Fruit fly (Drosophila melanogaster): ENCODE measurements around the gene mesh.

mesh gene

dm6 chr3R:31243079-31243668 lies 47.6 kb upstream of the mesh start:
- TF ChIP-seq Hr51 (GFP tag; optimal IDR thresholded peaks at IDR 0.05) (peak in 1 of 2 experiments; percentile 17), Sox102F (GFP tag; optimal IDR thresholded peaks at IDR 0.05) (peak; percentile 8), ci (GFP tag; IDR thresholded peaks at IDR 0.05) (0 out of 3 replicates have a peak, but pooled peaks have one; percentile 25), Vsx1 (GFP tag; optimal IDR thresholded peaks at IDR 0.05) (no peak), CG11504 (tag; optimal IDR thresholded peaks at IDR 0.05) (peak; percentile 8), eve (GFP tag; optimal IDR thresholded peaks at IDR 0.05) (peak in 1 of 2 experiments; percentile 72), Xrp1 (GFP tag; IDR thresholded peaks at IDR 0.05) (0 out of 2 replicates have a peak, but pooled peaks have one; percentile 18), fd102C (GFP tag; optimal IDR thresholded peaks at IDR 0.05) (no peak), dmrt99B (tag; optimal IDR thresholded peaks at IDR 0.05) (peak; percentile 12), CG8281 (tag; optimal IDR thresholded peaks at IDR 0.05) (peak; percentile 99), Drgx (GFP tag; IDR thresholded peaks at IDR 0.05) (peak; percentile 68)

DNA sequence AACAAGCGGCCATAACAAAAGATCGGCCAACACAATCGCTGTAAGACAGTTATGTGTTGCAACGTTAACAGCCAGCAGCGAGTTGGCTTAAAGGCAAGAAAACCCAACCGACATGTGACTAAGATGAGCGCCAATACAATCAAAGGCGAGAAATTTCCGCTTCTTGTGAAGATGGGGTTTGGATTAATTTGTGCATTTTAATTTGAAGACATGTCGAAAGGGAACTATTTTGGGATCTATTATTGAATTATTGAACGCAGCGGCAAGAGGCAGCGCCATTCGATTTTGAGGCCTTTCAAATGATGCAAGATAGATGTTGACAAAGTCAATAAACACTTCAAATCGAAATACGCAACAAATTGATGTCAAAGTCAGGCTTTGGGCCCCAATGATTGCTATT lies 45.5 kb upstream of the mesh start:
- peak; percentile 62 for TF ChIP-seq sens (GFP tag)
- TF ChIP-seq oc (tag; optimal IDR thresholded peaks at IDR 0.05): peak; percentile 61
- TF ChIP-seq dmrt99B (tag; optimal IDR thresholded peaks at IDR 0.05): peak; percentile 17
- no peak for TF ChIP-seq CG30020 (tag; optimal IDR thresholded peaks at IDR 0.05)
- peak; percentile 59 for TF ChIP-seq CG8281 (tag; optimal IDR thresholded peaks at IDR 0.05)
- peak; percentile 11 for TF ChIP-seq CG15601 (tag; optimal IDR thresholded peaks at IDR 0.05)
- peak; percentile 19 for TF ChIP-seq CG6813 (GFP tag; optimal IDR thresholded peaks at IDR 0.05)
- peak in 1 of 2 experiments; percentile 18 for TF ChIP-seq Pdp1 (GFP tag; optimal IDR thresholded peaks at IDR 0.05)
- TF ChIP-seq Asciz (GFP tag; optimal IDR thresholded peaks at IDR 0.05): peak; percentile 26
- peak; percentile 2 for TF ChIP-seq CG3407 (GFP tag; optimal IDR thresholded peaks at IDR 0.05)
- TF ChIP-seq Sox102F (GFP tag; optimal IDR thresholded peaks at IDR 0.05): peak; percentile 16
- no peak for TF ChIP-seq dysf (GFP tag; IDR thresholded peaks at IDR 0.05)
- TF ChIP-seq CG12769 (tag; optimal IDR thresholded peaks at IDR 0.05): no peak
- no peak for TF ChIP-seq CG9727 (GFP tag; optimal IDR thresholded peaks at IDR 0.05)
- no peak for TF ChIP-seq BEAF-32 (GFP tag; optimal IDR thresholded peaks at IDR 0.05)
- peak; percentile 20 for TF ChIP-seq CG1603 (tag; optimal IDR thresholded peaks at IDR 0.05)
- peak; percentile 52; the same call in 1 of the 2 replicates for TF ChIP-seq Awh (GFP tag; IDR thresholded peaks at IDR 0.05)
- TF ChIP-seq slou (GFP tag; optimal IDR thresholded peaks at IDR 0.05): no peak
- TF ChIP-seq pan (optimal IDR thresholded peaks at IDR 0.05): no peak
- TF ChIP-seq pan (GFP tag; optimal IDR thresholded peaks at IDR 0.05 in 1 of 2, IDR thresholded peaks at IDR 0.05 in 1 of 2): no peak
- TF ChIP-seq Jarid2 (GFP tag; optimal IDR thresholded peaks at IDR 0.05): no peak
- no peak for TF ChIP-seq fd96Cb (tag; optimal IDR thresholded peaks at IDR 0.05)
- TF ChIP-seq otp (GFP tag; IDR thresholded peaks at IDR 0.05): 0 out of 3 replicates have a peak, but pooled peaks have one; percentile 25
- TF ChIP-seq HHEX (GFP tag; optimal IDR thresholded peaks at IDR 0.05): no peak
- TF ChIP-seq CG32772 (GFP tag; IDR thresholded peaks at IDR 0.05): no peak
- peak; percentile 10 for TF ChIP-seq CG12071 (GFP tag; optimal IDR thresholded peaks at IDR 0.05)
- TF ChIP-seq pros (GFP tag; optimal IDR thresholded peaks at IDR 0.05): peak; percentile 63
- no peak for TF ChIP-seq Xrp1 (GFP tag; IDR thresholded peaks at IDR 0.05)
- no peak for TF ChIP-seq CG32767 (GFP tag; IDR thresholded peaks at IDR 0.05)

DNA sequence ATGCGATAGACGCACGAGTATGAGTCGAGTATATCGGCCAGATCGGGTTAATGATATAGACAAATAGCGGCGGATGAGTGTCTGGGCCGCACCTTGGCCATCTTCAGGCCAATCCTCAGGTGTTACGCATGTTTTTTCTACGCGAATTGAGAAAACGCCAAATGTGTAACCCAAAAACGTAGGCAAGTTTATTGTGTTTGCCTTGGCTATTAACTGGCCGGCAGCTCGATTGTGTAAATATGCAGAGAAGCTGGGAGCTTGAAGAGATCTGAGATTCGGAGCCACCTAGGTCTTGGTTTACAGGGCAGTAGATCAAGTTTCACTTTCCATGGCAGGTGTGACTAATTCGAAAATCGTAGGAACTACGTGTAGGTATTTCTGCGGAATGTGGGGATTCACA lies 44.5 kb upstream of the mesh start:
- TF ChIP-seq CG16779 (GFP tag; IDR thresholded peaks at IDR 0.05) (no peak), ATbp (GFP tag; optimal IDR thresholded peaks at IDR 0.05) (peak; percentile 54), ewg (GFP tag; optimal IDR thresholded peaks at IDR 0.05) (no peak), Med (GFP tag) (peak; percentile 79), CG1602 (GFP tag; optimal IDR thresholded peaks at IDR 0.05) (no peak), Asciz (GFP tag; optimal IDR thresholded peaks at IDR 0.05) (peak; percentile 27), nerfin-1 (tag; optimal IDR thresholded peaks at IDR 0.05) (no peak), CG7745 (tag; optimal IDR thresholded peaks at IDR 0.05) (no peak), phol (tag; optimal IDR thresholded peaks at IDR 0.05) (no peak), CG15269 (tag; optimal IDR thresholded peaks at IDR 0.05) (peak; percentile 16), CG9437 (GFP tag; optimal IDR thresholded peaks at IDR 0.05) (no peak), vvl (GFP tag; IDR thresholded peaks at IDR 0.05) (0 out of 2 replicates have a peak, but pooled peaks have one; percentile 27)
